Fruit fly (Drosophila melanogaster) whole organism, adult: ENCODE measurements around the gene CG2975.

ENCODE experiments used
- Hr96 ChIP-seq: fragments of 200-800 bp; sonication (Bioruptor generic); optimal IDR thresholded peaks from 2 replicates; lab custom pipeline; 2016; ENCODE audit warnings: missing biosample characterization, missing genetic modification characterization
- Mnt ChIP-seq: fragments of 200-800 bp; sonication (Bioruptor generic); optimal IDR thresholded peaks from 2 replicates; lab custom pipeline; 2016; ENCODE audit warnings: missing biosample characterization, mild to moderate bottlenecking, missing genetic modification characterization
- cic ChIP-seq: fragments of 200-800 bp; sonication (Bioruptor generic); optimal IDR thresholded peaks from 2 replicates; lab custom pipeline; 2017; ENCODE audit warnings: missing biosample characterization, mild to moderate bottlenecking, missing genetic modification characterization, moderate library complexity
- pad ChIP-seq: fragments of 200-800 bp; sonication (Bioruptor generic); optimal IDR thresholded peaks from 3 replicates; lab custom pipeline; 2017; ENCODE audit warnings: missing biosample characterization, missing genetic modification characterization, mild to moderate bottlenecking, moderate library complexity, missing genetic modification reagents

DNA sequence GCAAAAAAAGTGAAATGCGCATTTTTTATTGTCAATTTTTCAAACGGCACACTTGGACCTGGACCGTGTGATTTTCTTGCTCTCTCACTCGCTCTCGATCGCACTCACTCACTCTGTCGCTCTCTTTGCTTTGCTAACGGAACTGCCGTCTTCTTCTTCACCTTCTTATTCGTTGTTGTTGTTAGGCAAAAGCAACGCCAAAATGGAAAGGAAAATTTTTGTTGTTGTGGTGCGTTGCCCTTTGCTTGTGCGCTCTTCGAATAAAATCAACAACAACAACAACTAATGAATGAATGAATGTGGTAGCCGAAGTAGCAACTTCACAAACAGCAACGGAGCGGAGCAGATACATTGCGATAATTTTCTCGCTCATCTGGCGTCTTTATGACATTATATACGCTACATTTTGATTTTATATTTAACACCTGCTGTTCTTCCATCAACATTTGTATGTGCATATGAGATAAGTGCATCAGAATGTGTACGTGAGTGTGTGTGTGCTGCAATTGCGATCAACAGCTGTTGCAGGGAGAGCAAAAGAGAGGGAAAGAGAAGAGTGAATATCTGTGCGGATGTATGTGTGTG, 49.0 kb downstream of the CG2975 start:
- TF ChIP-seq cic (GFP tag; lab: Kevin White, UChicago) (peak; percentile 30), Mnt (GFP tag; lab: Kevin White, UChicago) (no peak), Hr96 (GFP tag; lab: Kevin White, UChicago) (no peak), pad (no peak)
